Fruit fly (Drosophila melanogaster) Kc167 (cell line): ENCODE measurements around the gene CG13771.

Source experiments
- Sin3A ChIP-seq: fragments of >200 bp; optimal IDR thresholded peaks from 2 replicates; lab custom pipeline; 2018; ENCODE audit warnings: missing external identifiers
- psq ChIP-seq: fragments of >200 bp; optimal IDR thresholded peaks from 2 replicates; lab custom pipeline; 2017; ENCODE audit warnings: missing external identifiers
- ttk ChIP-seq: sonication (Bioruptor generic); optimal IDR thresholded peaks from 2 replicates; lab custom pipeline; 2017; ENCODE audit warnings: missing external identifiers

- TF ChIP-seq Sin3A (lab: Kevin White, UChicago) (no peak), ttk (lab: Kevin White, UChicago) (no peak), psq (lab: Kevin White, UChicago) (no peak)
Measured at dm6 chr2L:6663562-6664051, at the start of gene CG13771, which contains the start of the genes CG34310 and cup.
